Worm (Caenorhabditis elegans) whole organism, L2 larva: ENCODE measurements around the gene sri-42.

ENCODE experiments used
- C34F6.9 ChIP-seq: fragments of 150-350 bp; optimal IDR thresholded peaks from 2 replicates; lab custom pipeline; 2014; ENCODE audit warnings: missing biosample characterization, missing genetic modification characterization
- ZK546.5 ChIP-seq: sonication (generic microtip); optimal IDR thresholded peaks from 2 replicates; lab custom pipeline; 2017; ENCODE audit warnings: missing biosample characterization, missing genetic modification characterization
- dmd-4 ChIP-seq: sonication (generic microtip); optimal IDR thresholded peaks from 2 replicates; lab custom pipeline; 2017; ENCODE audit warnings: missing biosample characterization, missing genetic modification characterization
- elt-3 ChIP-seq: sonication (generic microtip); optimal IDR thresholded peaks from 2 replicates; lab custom pipeline; 2017; ENCODE audit warnings: missing biosample characterization, missing genetic modification characterization
- mdl-1 ChIP-seq, 2 experiments: fragments of 150-350 bp in 1 of 2; sonication (generic microtip) in 1 of 2; optimal IDR thresholded peaks; 2 replicates each; lab custom pipeline; 2017; ENCODE audit warnings: missing biosample characterization in 2 of 2, missing genetic modification characterization in 2 of 2
- nhr-237 ChIP-seq: fragments of 150-350 bp; optimal IDR thresholded peaks from 2 replicates; lab custom pipeline; 2014; ENCODE audit warnings: missing biosample characterization, missing genetic modification characterization
- skn-1 ChIP-seq: sonication (generic microtip); optimal IDR thresholded peaks from 2 replicates; lab custom pipeline; 2017; ENCODE audit warnings: missing biosample characterization, missing genetic modification characterization
- snpc-4 ChIP-seq: fragments of 150-350 bp; optimal IDR thresholded peaks from 2 replicates; lab custom pipeline; 2014; ENCODE audit warnings: missing biosample characterization, missing genetic modification characterization
- ztf-11 ChIP-seq: sonication (generic microtip); optimal IDR thresholded peaks from 2 replicates; lab custom pipeline; 2017; ENCODE audit warnings: missing biosample characterization, missing genetic modification characterization

ce11 chrII:3117471-3117870 is 25.3 kb downstream of the sri-42 start, which contains the start of gene T10D4.7:
- TF ChIP-seq C34F6.9 (no peak), snpc-4 (tag; lab: Kevin White, UChicago) (no peak), dmd-4 (tag; lab: Kevin White, UChicago) (no peak), nhr-237 (tag; lab: Kevin White, UChicago) (no peak), elt-3 (tag; lab: Kevin White, UChicago) (no peak), mdl-1 (tag; optimal IDR thresholded peaks at IDR 0.05; lab: Kevin White, UChicago) (no peak), ZK546.5 (tag; lab: Kevin White, UChicago) (no peak), ztf-11 (tag; lab: Kevin White, UChicago) (no peak), skn-1 (tag; lab: Kevin White, UChicago) (no peak)
